Fruit fly (Drosophila melanogaster) whole organism: ENCODE measurements around the gene RASSF8.

ENCODE experiments used
- CG8478 ChIP-seq: fragments of >200 bp; optimal IDR thresholded peaks from 2 replicates; lab custom pipeline; 2018; ENCODE audit warnings: inconsistent platforms
- pan ChIP-seq: fragments of >200 bp; optimal IDR thresholded peaks from 2 replicates; lab custom pipeline; 2017
- psq ChIP-seq: fragments of >200 bp; optimal IDR thresholded peaks from 2 replicates; lab custom pipeline; 2017

DNA sequence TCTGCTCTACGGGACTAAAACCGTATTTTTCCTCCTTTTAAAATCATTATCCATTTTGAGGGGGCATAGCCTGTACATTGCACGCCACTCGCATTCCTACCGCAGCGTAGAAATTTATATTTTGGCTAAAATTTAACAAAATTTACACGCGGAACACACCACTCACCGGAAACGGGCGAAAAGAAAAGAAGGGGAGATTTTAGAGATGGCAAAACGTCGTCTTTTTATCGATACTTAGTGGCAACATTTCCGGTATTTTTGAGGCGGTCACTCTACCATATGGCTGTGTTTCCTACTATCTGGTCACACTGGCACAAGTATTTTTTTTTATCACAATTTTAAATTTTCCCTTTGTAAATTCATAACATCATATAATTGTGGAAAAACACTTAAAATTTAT is 23.3 kb downstream of the RASSF8 start, which contains the start of gene RpL27:
- TF ChIP-seq pan (lab: Kevin White, UChicago) (no peak), psq (lab: Kevin White, UChicago) (no peak), CG8478 (lab: Kevin White, UChicago) (no peak)
